3 fruit fly cellular contexts compared by ENCODE assay signal in genomic region chr3R:18669812-18670211, dm6.
TF ChIP-seq lines count a peak whose summit lies in the region.

No protein-coding gene starts in this region.

TF ChIP-seq in whole organism, embryonic, 481 proteins besides CTCF, POLR2A, EP300 and RAD21 (continued from another document and continues in another):
- TF ChIP-seq CG7963 (GFP tag; IDR thresholded peaks at IDR 0.05; lab: Robert Waterston, UW; ENCODE audit: partially characterized antibody) (no peak), Oli (tag; optimal IDR thresholded peaks at IDR 0.05; lab: Kevin White, UChicago) (no peak), Side (GFP tag; optimal IDR thresholded peaks at IDR 0.05; lab: Kevin White, UChicago) (no peak), ATbp (GFP tag; optimal IDR thresholded peaks at IDR 0.05; lab: Kevin White, UChicago) (no peak), CG3995 (GFP tag; optimal IDR thresholded peaks at IDR 0.05; lab: Kevin White, UChicago) (no peak), toy (GFP tag; IDR thresholded peaks at IDR 0.05; lab: Robert Waterston, UW) (no peak), Lhr (GFP tag; optimal IDR thresholded peaks at IDR 0.05; lab: Kevin White, UChicago) (no peak), BtbVII (GFP tag; optimal IDR thresholded peaks at IDR 0.05; lab: Kevin White, UChicago) (peak; percentile 33), tap (tag; optimal IDR thresholded peaks at IDR 0.05; lab: Kevin White, UChicago) (peak; percentile 12), pum (GFP tag; optimal IDR thresholded peaks at IDR 0.05; lab: Kevin White, UChicago) (no peak), jigr1 (GFP tag; IDR thresholded peaks at IDR 0.05; lab: Robert Waterston, UW) (no peak), Deaf1 (tag; optimal IDR thresholded peaks at IDR 0.05; lab: Kevin White, UChicago) (peak; percentile 66), CG3726 (GFP tag; IDR thresholded peaks at IDR 0.05; lab: Robert Waterston, UW) (0 out of 3 replicates have a peak, but pooled peaks have one; percentile 7), lov (optimal IDR thresholded peaks at IDR 0.05; lab: Kevin White, UChicago) (no peak), lov (GFP tag; IDR thresholded peaks at IDR 0.05; lab: Robert Waterston, UW) (no peak), GATAe (GFP tag; conservative IDR thresholded peaks at IDR 0.05; lab: Robert Waterston, UW) (no peak), nmo (GFP tag; optimal IDR thresholded peaks at IDR 0.05; lab: Kevin White, UChicago) (no peak), HHEX (GFP tag; optimal IDR thresholded peaks at IDR 0.05; lab: Kevin White, UChicago) (no peak), Fer3 (tag; optimal IDR thresholded peaks at IDR 0.05; lab: Kevin White, UChicago) (peak; percentile 18), Ssrp (tag; optimal IDR thresholded peaks at IDR 0.05; lab: Kevin White, UChicago) (peak; percentile 9), ind (GFP tag; optimal IDR thresholded peaks at IDR 0.05; lab: Kevin White, UChicago) (peak; percentile 28), CG14014 (GFP tag; IDR thresholded peaks at IDR 0.05; lab: Robert Waterston, UW) (peak; percentile 26; the same call in 1 of the 2 replicates), Med (GFP tag; lab: Kevin White, UChicago) (peak; percentile 69), run (tag; optimal IDR thresholded peaks at IDR 0.05; lab: Kevin White, UChicago) (no peak), sisA (GFP tag; IDR thresholded peaks at IDR 0.05; lab: Robert Waterston, UW) (peak; percentile 39; the same call in 1 of the 2 replicates), Ptx1 (GFP tag; IDR thresholded peaks at IDR 0.05; lab: Robert Waterston, UW) (peak; percentile 43), Hr51 (GFP tag; optimal IDR thresholded peaks at IDR 0.05; lab: Kevin White, UChicago) (peak in 1 of 2 experiments; percentile 13), cg (GFP tag; optimal IDR thresholded peaks at IDR 0.05; lab: Kevin White, UChicago) (no peak), CG1603 (tag; optimal IDR thresholded peaks at IDR 0.05; lab: Kevin White, UChicago) (peak; percentile 32), Ets65A (GFP tag; lab: Kevin White, UChicago) (no peak), CG1602 (GFP tag; optimal IDR thresholded peaks at IDR 0.05; lab: Kevin White, UChicago) (no peak), CG18764 (GFP tag; optimal IDR thresholded peaks at IDR 0.05; lab: Kevin White, UChicago) (no peak), insv (GFP tag; optimal IDR thresholded peaks at IDR 0.05; lab: Kevin White, UChicago) (no peak), jumu (GFP tag; optimal IDR thresholded peaks at IDR 0.05; lab: Kevin White, UChicago) (no peak), CG12236 (GFP tag; optimal IDR thresholded peaks at IDR 0.05; lab: Kevin White, UChicago) (no peak), CG43689 (GFP tag; IDR thresholded peaks at IDR 0.05; lab: Robert Waterston, UW) (no peak), p53 (GFP tag; optimal IDR thresholded peaks at IDR 0.05; lab: Kevin White, UChicago) (no peak), bab2 (GFP tag; optimal IDR thresholded peaks at IDR 0.05; lab: Kevin White, UChicago) (no peak), CG11456 (GFP tag; IDR thresholded peaks at IDR 0.05; lab: Robert Waterston, UW) (no peak), mam (GFP tag; optimal IDR thresholded peaks at IDR 0.05; lab: Kevin White, UChicago) (peak; percentile 20), Hey (tag; optimal IDR thresholded peaks at IDR 0.05; lab: Kevin White, UChicago) (no peak), otp (GFP tag; IDR thresholded peaks at IDR 0.05; lab: Robert Waterston, UW) (no peak), ci (GFP tag; IDR thresholded peaks at IDR 0.05; lab: Robert Waterston, UW) (no peak), kni (GFP tag; optimal IDR thresholded peaks at IDR 0.05; lab: Kevin White, UChicago) (no peak), Hr78 (GFP tag; optimal IDR thresholded peaks at IDR 0.05; lab: Kevin White, UChicago) (no peak), odd (GFP tag; optimal IDR thresholded peaks at IDR 0.05; lab: Kevin White, UChicago) (no peak)

TF ChIP-seq in whole organism, prepupa, 60 proteins besides CTCF, POLR2A, EP300 and RAD21 (continued from another document):
- TF ChIP-seq CG8632 (GFP tag; optimal IDR thresholded peaks at IDR 0.05; lab: Kevin White, UChicago) = peak; percentile 37
- peak; percentile 65 for TF ChIP-seq CG3919 (GFP tag; optimal IDR thresholded peaks at IDR 0.05; lab: Kevin White, UChicago)
- TF ChIP-seq CG32006 (GFP tag; optimal IDR thresholded peaks at IDR 0.05; lab: Kevin White, UChicago) = peak; percentile 82
- peak; percentile 76 for TF ChIP-seq Sox14 (GFP tag; optimal IDR thresholded peaks at IDR 0.05; lab: Kevin White, UChicago)
- no peak for TF ChIP-seq Hr38 (GFP tag; optimal IDR thresholded peaks at IDR 0.05; lab: Kevin White, UChicago)
- TF ChIP-seq CG6276 (GFP tag; optimal IDR thresholded peaks at IDR 0.05; lab: Kevin White, UChicago) = no peak
- peak; percentile 80 for TF ChIP-seq eg (GFP tag; IDR thresholded peaks at IDR 0.05; lab: Robert Waterston, UW)
- TF ChIP-seq Lpt (GFP tag; optimal IDR thresholded peaks at IDR 0.05; lab: Kevin White, UChicago) = no peak
- TF ChIP-seq Sox15 (GFP tag; optimal IDR thresholded peaks at IDR 0.05; lab: Kevin White, UChicago) = no peak
- peak; percentile 17 for TF ChIP-seq CG7368 (GFP tag; optimal IDR thresholded peaks at IDR 0.05; lab: Kevin White, UChicago)
- peak; percentile 47 to 66 for TF ChIP-seq ss (GFP tag; optimal IDR thresholded peaks at IDR 0.05; lab: Kevin White, UChicago)
- TF ChIP-seq CG15336 (GFP tag; IDR thresholded peaks at IDR 0.05; lab: Robert Waterston, UW) = peak; percentile 80
- no peak for TF ChIP-seq fd85E (GFP tag; optimal IDR thresholded peaks at IDR 0.05; lab: Kevin White, UChicago)
- peak; percentile 51 for TF ChIP-seq CG6792 (GFP tag; optimal IDR thresholded peaks at IDR 0.05; lab: Kevin White, UChicago)
- no peak for TF ChIP-seq CG10631 (GFP tag; optimal IDR thresholded peaks at IDR 0.05; lab: Kevin White, UChicago)
- peak; percentile 2 for TF ChIP-seq fkh (GFP tag; optimal IDR thresholded peaks at IDR 0.05; lab: Kevin White, UChicago)
- TF ChIP-seq lz (GFP tag; optimal IDR thresholded peaks at IDR 0.05; lab: Kevin White, UChicago) = peak; percentile 57
- no peak for TF ChIP-seq dsx (GFP tag; optimal IDR thresholded peaks at IDR 0.05; lab: Kevin White, UChicago; ENCODE audit: poor library complexity, severe bottlenecking)
- TF ChIP-seq CG9139 (GFP tag; optimal IDR thresholded peaks at IDR 0.05; lab: Kevin White, UChicago) = no peak
- TF ChIP-seq Eip75B (GFP tag; optimal IDR thresholded peaks at IDR 0.05; lab: Kevin White, UChicago) = peak; percentile 62
- peak; percentile 54 for TF ChIP-seq fd59A (GFP tag; optimal IDR thresholded peaks at IDR 0.05; lab: Kevin White, UChicago)
- peak; percentile 64 for TF ChIP-seq CG10669 (GFP tag; optimal IDR thresholded peaks at IDR 0.05; lab: Kevin White, UChicago)
- peak; percentile 57 for TF ChIP-seq CG11762 (GFP tag; optimal IDR thresholded peaks at IDR 0.05; lab: Kevin White, UChicago; ENCODE audit: insufficient read depth)
- no peak for TF ChIP-seq Eip93F (GFP tag; optimal IDR thresholded peaks at IDR 0.05; lab: Kevin White, UChicago)
- TF ChIP-seq CG1621 (tag; optimal IDR thresholded peaks at IDR 0.05; lab: Kevin White, UChicago) = peak; percentile 34
- TF ChIP-seq svp (GFP tag; lab: Kevin White, UChicago) = no peak
- TF ChIP-seq CG3032 (tag; optimal IDR thresholded peaks at IDR 0.05; lab: Kevin White, UChicago) = peak; percentile 72
- TF ChIP-seq CG34406 (GFP tag; optimal IDR thresholded peaks at IDR 0.05; lab: Kevin White, UChicago) = peak; percentile 49
- TF ChIP-seq CG6808 (GFP tag; optimal IDR thresholded peaks at IDR 0.05; lab: Kevin White, UChicago) = peak; percentile 75
- peak; percentile 62 for TF ChIP-seq CG31627 (GFP tag; optimal IDR thresholded peaks at IDR 0.05; lab: Kevin White, UChicago)
- TF ChIP-seq Blimp-1 (GFP tag; optimal IDR thresholded peaks at IDR 0.05; lab: Kevin White, UChicago) = no peak
- peak; percentile 64 for TF ChIP-seq CG11294 (GFP tag; IDR thresholded peaks at IDR 0.05; lab: Robert Waterston, UW)
- peak; percentile 37 for TF ChIP-seq vri (GFP tag; optimal IDR thresholded peaks at IDR 0.05; lab: Kevin White, UChicago)
- no peak for TF ChIP-seq pdm3 (GFP tag; optimal IDR thresholded peaks at IDR 0.05; lab: Kevin White, UChicago)
- TF ChIP-seq achi (GFP tag; optimal IDR thresholded peaks at IDR 0.05; lab: Kevin White, UChicago) = peak; percentile 69
- peak; percentile 58 for TF ChIP-seq esn (GFP tag; optimal IDR thresholded peaks at IDR 0.05; lab: Kevin White, UChicago)
- TF ChIP-seq topi (GFP tag; optimal IDR thresholded peaks at IDR 0.05; lab: Kevin White, UChicago) = peak; percentile 68
- TF ChIP-seq CG11902 (GFP tag; optimal IDR thresholded peaks at IDR 0.05; lab: Kevin White, UChicago) = peak; percentile 26
- peak; percentile 93 for TF ChIP-seq Eip78C (GFP tag; lab: Kevin White, UChicago)

TF ChIP-seq in whole organism, wandering third instar larva, 38 proteins besides CTCF, POLR2A, EP300 and RAD21 (continued from another document):
- TF ChIP-seq Hr83 (GFP tag; optimal IDR thresholded peaks at IDR 0.05; lab: Kevin White, UChicago; ENCODE audit: poor library complexity, severe bottlenecking) = no peak
- no peak for TF ChIP-seq Vsx2 (GFP tag; optimal IDR thresholded peaks at IDR 0.05; lab: Kevin White, UChicago; ENCODE audit: partially characterized antibody)
